Worm (Caenorhabditis elegans) whole organism, dauer: ENCODE measurements around the gene cbs-1.

ENCODE experiments used
- unc-62 ChIP-seq: sonication (generic microtip); optimal IDR thresholded peaks from 2 replicates; lab custom pipeline; 2017; ENCODE audit warnings: missing biosample characterization, missing genetic modification reagents, missing genetic modification characterization

Gene cbs-1

ce11 chrX:10053742-10054409 lies at the start of gene cbs-1:
Gene cbs-1 (plus strand): TSS chrX:10054275.
- TF ChIP-seq unc-62 (GFP tag; lab: Kevin White, UChicago): no peak

DNA sequence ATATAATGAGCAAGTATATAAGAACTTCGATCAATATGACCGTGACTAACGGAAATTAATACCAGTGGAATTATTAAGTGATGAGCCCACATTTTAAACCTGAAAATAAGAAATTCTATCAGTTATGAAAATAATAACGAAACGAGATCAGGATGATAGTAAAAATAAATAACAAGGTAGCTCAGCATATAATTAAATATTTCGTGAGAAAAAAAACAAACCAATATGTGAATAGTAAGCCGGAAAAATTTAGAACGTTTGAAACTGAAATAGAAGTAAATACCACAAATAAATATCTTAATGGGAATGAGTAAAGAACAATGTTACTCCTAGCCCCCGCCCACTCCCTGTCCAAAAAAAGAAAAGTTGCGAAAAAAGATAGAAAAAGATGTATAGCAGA lies 45.4 kb upstream of the cbs-1 start, which contains the start of gene F19C6.3:
TSS of gene F19C6.3 (minus strand) at position 101 of the 400 bp plus-strand sequence.
- no peak for TF ChIP-seq unc-62 (GFP tag; lab: Kevin White, UChicago)

DNA sequence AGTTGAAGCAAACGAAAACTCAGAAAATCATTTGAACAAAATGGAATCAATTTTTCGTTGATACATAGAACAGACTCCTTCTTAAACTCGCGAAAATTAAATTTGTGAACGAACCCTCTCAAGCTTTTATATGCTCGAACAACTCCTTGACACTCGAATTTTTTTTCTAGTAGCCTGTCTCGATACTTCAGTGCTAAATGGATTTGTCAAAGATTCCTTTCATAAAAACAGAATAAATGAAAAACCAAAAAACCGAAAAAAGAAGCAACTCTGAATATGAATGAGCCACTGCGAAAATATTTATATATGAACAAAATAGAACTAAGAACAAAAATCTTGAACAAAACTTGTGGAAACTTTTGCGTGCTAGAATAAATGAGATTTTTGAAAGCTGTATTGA lies 44.1 kb upstream of the cbs-1 start:
- TF ChIP-seq unc-62 (GFP tag; lab: Kevin White, UChicago): no peak

- TF ChIP-seq unc-62 (GFP tag; lab: Kevin White, UChicago): no peak
Measured at ce11 chrX:10017975-10018654, 36.0 kb upstream of the cbs-1 start, which contains the start of gene F19C6.4. Gene F19C6.4 (minus strand): TSS chrX:10018025.

DNA sequence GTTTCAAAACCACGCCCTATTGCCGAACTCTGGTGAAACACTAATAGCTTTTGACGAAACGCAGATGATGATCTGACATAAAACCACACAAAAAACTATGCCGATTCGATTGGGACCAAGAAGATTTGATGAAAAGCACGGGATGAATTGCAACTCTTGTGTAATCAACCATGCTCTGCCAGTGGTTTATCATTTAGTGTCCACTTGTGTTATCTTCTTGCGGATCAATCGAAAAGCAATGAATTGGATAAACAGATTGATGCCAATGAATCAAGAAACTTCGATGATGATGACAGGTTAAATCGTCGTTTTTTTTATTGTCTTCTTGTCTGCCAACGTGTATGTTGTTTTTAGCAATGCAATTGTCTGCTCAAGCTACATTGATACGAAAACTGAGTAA lies 32.1 kb upstream of the cbs-1 start, which contains the start of gene F42G10.1:
TSS of gene F42G10.1 (minus strand) at position 151 of the 400 bp plus-strand sequence.
- no peak for TF ChIP-seq unc-62 (GFP tag; lab: Kevin White, UChicago)

- no peak for TF ChIP-seq unc-62 (GFP tag; lab: Kevin White, UChicago)
Measured at ce11 chrX:10026347-10026746, 27.7 kb upstream of the cbs-1 start.

DNA sequence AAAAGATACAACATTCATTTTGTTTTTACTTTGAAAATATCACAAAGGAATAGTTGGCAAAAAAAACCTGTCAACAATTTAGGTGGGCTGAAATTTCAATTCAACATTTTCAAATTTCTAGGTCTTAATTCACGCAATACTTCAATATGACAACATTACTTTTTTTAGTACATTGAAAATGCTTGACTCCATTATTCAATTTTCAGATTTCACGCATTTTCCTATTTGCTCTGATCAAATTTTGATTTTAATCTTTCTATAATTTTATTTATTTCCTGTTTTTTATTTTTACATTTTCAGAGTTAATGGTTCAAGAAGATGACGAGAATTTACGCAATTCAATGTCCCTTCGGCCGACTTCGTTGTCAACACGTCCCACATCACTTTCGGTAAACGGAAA lies 26.5 kb upstream of the cbs-1 start, which contains the start of gene mkk-4:
TSS of gene mkk-4 (plus strand) at position 301 of the 400 bp plus-strand sequence.
- TF ChIP-seq unc-62 (GFP tag; lab: Kevin White, UChicago): no peak

DNA sequence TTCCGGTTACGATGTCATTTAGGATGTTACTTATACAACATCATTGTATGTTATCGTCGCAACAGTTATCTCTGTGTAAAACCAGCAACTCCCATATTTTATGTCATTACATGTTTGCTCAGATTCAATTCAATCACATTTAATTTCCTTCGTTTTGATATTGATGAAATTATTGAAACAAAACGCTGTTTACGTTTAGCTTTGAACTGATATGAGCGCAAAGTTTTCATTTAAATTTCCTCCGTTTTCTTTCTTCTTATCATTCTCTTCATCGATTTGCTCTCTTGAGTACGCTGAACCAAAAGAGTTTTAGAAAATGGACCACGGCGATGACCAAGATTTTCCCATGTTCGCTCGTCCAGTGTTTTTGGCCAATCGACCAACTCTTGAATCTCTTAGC lies 23.2 kb upstream of the cbs-1 start, which contains the start of gene sek-6:
TSS of gene sek-6 (plus strand) at position 315 of the 400 bp plus-strand sequence.
- no peak for TF ChIP-seq unc-62 (GFP tag; lab: Kevin White, UChicago)

DNA sequence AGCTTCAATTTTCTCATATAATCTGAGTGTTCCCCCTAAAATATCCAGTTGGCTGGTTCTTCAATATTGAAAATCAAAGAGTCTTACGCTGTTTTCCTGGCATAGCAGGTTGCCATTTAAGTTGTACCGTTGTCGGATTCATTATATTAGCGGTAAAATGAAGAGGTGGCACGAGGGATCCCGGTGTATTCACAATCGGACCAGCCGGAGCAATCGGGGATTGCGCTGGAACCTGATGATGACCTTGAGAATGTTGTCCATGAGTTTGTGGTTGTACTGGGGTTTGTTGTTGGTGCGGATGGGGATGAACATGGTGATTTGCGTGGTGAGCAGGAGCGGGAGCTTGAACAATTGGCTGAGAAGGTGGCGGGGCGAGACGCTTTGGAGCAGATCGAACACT lies 9.6 kb upstream of the cbs-1 start:
- TF ChIP-seq unc-62 (GFP tag; lab: Kevin White, UChicago): no peak

- TF ChIP-seq unc-62 (GFP tag; lab: Kevin White, UChicago): no peak
Measured at ce11 chrX:10047325-10047724, 6.8 kb upstream of the cbs-1 start, which contains the start of gene ZC374.2. Gene ZC374.2 (minus strand): TSS chrX:10047425.

DNA sequence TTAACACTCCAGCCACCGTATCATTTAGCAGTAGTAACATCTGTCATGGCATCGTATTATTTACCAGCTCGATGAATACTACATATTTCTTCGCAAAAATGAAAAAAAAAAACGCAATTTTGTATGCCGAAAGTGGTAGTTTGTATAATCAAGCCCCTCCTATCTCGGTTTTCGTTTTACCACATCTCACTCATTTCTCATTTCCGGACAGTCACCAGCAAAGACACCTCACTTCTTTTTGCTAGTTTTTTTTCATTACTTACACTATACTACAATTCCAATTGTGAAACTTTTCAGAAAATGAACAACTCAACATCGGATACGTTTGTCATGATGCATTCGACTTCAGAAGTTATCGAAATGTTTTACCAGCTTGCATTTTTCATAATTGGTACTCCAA lies 4.9 kb upstream of the cbs-1 start, which contains the start of gene gnrr-3:
TSS of gene gnrr-3 (plus strand) at position 301 of the 400 bp plus-strand sequence.
- TF ChIP-seq unc-62 (GFP tag; lab: Kevin White, UChicago): no peak

DNA sequence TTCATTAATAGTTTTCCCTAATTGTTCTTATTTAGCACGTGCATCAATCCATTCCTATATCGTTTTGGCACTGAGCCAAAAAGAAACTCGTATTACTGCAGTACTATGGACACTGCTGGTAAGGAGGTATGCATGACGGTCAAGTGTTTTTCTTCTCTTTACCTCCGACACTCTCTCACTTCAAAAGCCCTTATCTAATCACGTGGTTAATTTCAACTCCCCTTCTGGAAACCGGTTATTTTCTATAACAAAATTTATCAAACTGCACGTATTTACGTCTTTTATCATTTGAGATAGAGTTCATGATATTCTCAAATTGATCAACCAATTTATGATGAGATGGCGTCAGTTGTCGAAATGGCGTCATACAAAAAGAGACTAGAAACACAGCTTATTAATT lies 2.5 kb upstream of the cbs-1 start:
- TF ChIP-seq unc-62 (GFP tag; lab: Kevin White, UChicago): no peak

DNA sequence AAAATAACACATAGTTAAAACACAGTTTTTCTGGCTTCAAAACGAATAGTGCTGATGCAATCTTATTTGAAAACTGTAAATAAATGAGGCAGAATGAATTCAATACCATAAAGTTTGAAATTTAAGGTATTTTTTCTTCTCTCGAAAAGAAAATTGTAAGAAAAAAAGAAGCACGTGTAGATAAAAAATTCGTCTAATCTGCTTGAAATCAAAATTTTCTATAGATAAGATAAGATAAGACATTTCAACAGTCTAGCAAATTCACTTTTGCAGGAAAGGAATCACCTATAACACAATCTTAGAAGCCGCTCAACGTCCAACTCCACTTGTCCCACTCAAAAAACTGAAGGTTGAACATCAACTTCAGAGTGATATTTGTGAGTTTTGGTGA lies 330 bp downstream of the cbs-1 start:
- TF ChIP-seq unc-62 (GFP tag; lab: Kevin White, UChicago): no peak

DNA sequence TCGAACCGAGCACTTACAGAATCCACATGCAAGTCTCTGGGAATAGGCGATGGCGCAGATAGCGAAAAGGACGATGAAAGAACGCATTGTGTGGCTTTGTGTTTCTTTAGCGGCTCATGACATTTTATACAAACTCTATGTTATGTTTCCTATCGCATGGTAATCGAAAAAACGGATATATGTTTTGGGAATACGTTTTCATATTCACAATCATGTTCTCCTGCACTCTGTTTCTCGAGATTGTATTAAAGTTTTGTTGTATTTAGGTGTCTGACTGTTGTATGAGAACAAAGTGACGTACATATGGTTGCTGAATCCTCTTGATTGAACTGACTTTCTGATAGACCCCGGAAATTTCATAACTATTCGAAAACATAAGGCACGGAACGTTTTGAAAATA lies 4.3 kb downstream of the cbs-1 start, which contains the start of gene ZC373.2:
TSS of gene ZC373.2 (minus strand) at position 101 of the 400 bp plus-strand sequence.
- no peak for TF ChIP-seq unc-62 (GFP tag; lab: Kevin White, UChicago)

ce11 chrX:10060475-10061011 lies 6.5 kb downstream of the cbs-1 start, which contains the start of gene ZC373.3:
Gene ZC373.3 (plus strand): TSS chrX:10060525.
- no peak for TF ChIP-seq unc-62 (GFP tag; lab: Kevin White, UChicago)

- TF ChIP-seq unc-62 (GFP tag; lab: Kevin White, UChicago): no peak
Measured at ce11 chrX:10068468-10068867, 14.4 kb downstream of the cbs-1 start.
